Worm (Caenorhabditis elegans) whole organism, L4 larva: ENCODE results near the gene cope-1.

Source experiments
- F10B5.3 ChIP-seq: sonication (generic microtip); optimal IDR thresholded peaks from 2 replicates; lab custom pipeline; 2016; ENCODE audit warnings: mild to moderate bottlenecking, missing genetic modification characterization, missing compliant biosample characterization
- F37D6.2 ChIP-seq: sonication (generic microtip); optimal IDR thresholded peaks from 2 replicates; lab custom pipeline; 2016; ENCODE audit warnings: mild to moderate bottlenecking, missing genetic modification characterization, missing compliant biosample characterization
- F49E8.2 ChIP-seq: sonication (generic microtip); optimal IDR thresholded peaks from 2 replicates; lab custom pipeline; 2016; ENCODE audit warnings: missing compliant biosample characterization, mild to moderate bottlenecking, missing genetic modification characterization, borderline replicate concordance
- T26A8.4 ChIP-seq: fragments of 200-800 bp; sonication (Bioruptor generic); IDR thresholded peaks from 2 replicates; pipeline ENCODE4 v1.3.6; 2022; ENCODE audit warnings: missing genetic modification characterization, missing compliant biosample characterization
- Y105C5A.15 ChIP-seq: fragments of 200-800 bp; sonication (Bioruptor generic); IDR thresholded peaks from 2 replicates; pipeline ENCODE4 v1.3.6; 2022; ENCODE audit warnings: missing genetic modification characterization, missing compliant biosample characterization
- aha-1 ChIP-seq: fragments of 150-350 bp; peaks from one replicate; lab custom pipeline; 2014; ENCODE audit warnings: missing biosample characterization, missing genetic modification characterization
- ceh-20 ChIP-seq: fragments of 200-800 bp; sonication (Bioruptor generic); IDR thresholded peaks from 2 replicates; pipeline ENCODE4 v1.3.6; 2022; ENCODE audit warnings: missing genetic modification reagents, missing genetic modification characterization, missing compliant biosample characterization
- ceh-28 ChIP-seq: fragments of 150-350 bp; optimal IDR thresholded peaks from 2 replicates; lab custom pipeline; 2014; ENCODE audit warnings: missing biosample characterization, missing genetic modification reagents, missing genetic modification characterization
- ceh-32 ChIP-seq: sonication (generic microtip); optimal IDR thresholded peaks from 2 replicates; lab custom pipeline; 2016; ENCODE audit warnings: mild to moderate bottlenecking, missing genetic modification characterization, missing compliant biosample characterization; ENCODE audit not compliant: poor library complexity
- ceh-62 ChIP-seq: sonication (generic microtip); optimal IDR thresholded peaks from 2 replicates; lab custom pipeline; 2017; ENCODE audit warnings: missing biosample characterization, missing genetic modification characterization
- ceh-82 ChIP-seq: sonication (generic microtip); optimal IDR thresholded peaks from 2 replicates; lab custom pipeline; 2017; ENCODE audit warnings: missing biosample characterization, missing genetic modification characterization
- daf-12 ChIP-seq: fragments of 150-350 bp; optimal IDR thresholded peaks from 2 replicates; lab custom pipeline; 2014; ENCODE audit warnings: missing biosample characterization, missing genetic modification reagents, missing genetic modification characterization
- dmd-6 ChIP-seq: fragments of 200-800 bp; sonication (Bioruptor generic); IDR thresholded peaks from 2 replicates; pipeline ENCODE4 v1.3.6; 2022; ENCODE audit warnings: missing genetic modification reagents, missing genetic modification characterization, missing compliant biosample characterization
- dmd-8 ChIP-seq: fragments of 200-800 bp; sonication (Bioruptor generic); IDR thresholded peaks from 2 replicates; pipeline ENCODE4 v1.3.6; 2022; ENCODE audit warnings: missing genetic modification characterization, missing compliant biosample characterization
- dmd-9 ChIP-seq: fragments of 200-800 bp; sonication (Bioruptor generic); IDR thresholded peaks from 2 replicates; pipeline ENCODE4 v1.3.6; 2022; ENCODE audit warnings: missing genetic modification reagents, missing genetic modification characterization, missing compliant biosample characterization
- fos-1 ChIP-seq: fragments of 150-350 bp; optimal IDR thresholded peaks from 2 replicates; lab custom pipeline; 2014; ENCODE audit warnings: missing biosample characterization, missing genetic modification characterization
- gei-8 ChIP-seq: fragments of 200-800 bp; sonication (Bioruptor generic); optimal IDR thresholded peaks from 2 replicates; lab custom pipeline; 2018; ENCODE audit warnings: mild to moderate bottlenecking, missing genetic modification characterization, missing compliant biosample characterization
- hlh-30 ChIP-seq: sonication (generic microtip); optimal IDR thresholded peaks from 2 replicates; lab custom pipeline; 2017; ENCODE audit warnings: antibody characterized with exemption, mild to moderate bottlenecking, missing genetic modification characterization, missing compliant biosample characterization; ENCODE audit not compliant: insufficient read depth
- jun-1 ChIP-seq: fragments of 150-350 bp; optimal IDR thresholded peaks from 2 replicates; lab custom pipeline; 2014; ENCODE audit warnings: missing biosample characterization, missing genetic modification reagents, missing genetic modification characterization
- lin-1 ChIP-seq: fragments of 200-800 bp; sonication (Bioruptor generic); IDR thresholded peaks from 2 replicates; pipeline ENCODE4 v1.3.6; 2022; ENCODE audit warnings: missing genetic modification reagents, missing genetic modification characterization, missing compliant biosample characterization
- lin-38 ChIP-seq: fragments of 200-800 bp; sonication (Bioruptor generic); IDR thresholded peaks from 2 replicates; pipeline ENCODE4 v1.3.6; 2022; ENCODE audit warnings: missing genetic modification reagents, missing genetic modification characterization, missing compliant biosample characterization
- lsy-2 ChIP-seq, 2 experiments: fragments of 150-350 bp in 1 of 2; sonication (generic microtip) in 1 of 2; optimal IDR thresholded peaks; 2 replicates each; lab custom pipeline; 2014 to 2017; ENCODE audit warnings: missing biosample characterization in 2 of 2, missing genetic modification characterization in 2 of 2
- mdt-29 ChIP-seq: fragments of 200-800 bp; sonication (Bioruptor generic); IDR thresholded peaks from 2 replicates; pipeline ENCODE4 v1.3.6; 2022; ENCODE audit warnings: missing genetic modification reagents, missing genetic modification characterization, missing compliant biosample characterization
- mes-2 ChIP-seq: sonication (generic microtip); optimal IDR thresholded peaks from 2 replicates; lab custom pipeline; 2016; ENCODE audit warnings: missing genotype, mild to moderate bottlenecking, missing genetic modification characterization, missing compliant biosample characterization; ENCODE audit not compliant: poor library complexity, severe bottlenecking
- mxl-3 ChIP-seq: fragments of 200-800 bp; sonication (Bioruptor generic); optimal IDR thresholded peaks from 2 replicates; lab custom pipeline; 2018; ENCODE audit warnings: mild to moderate bottlenecking, missing genetic modification characterization, missing compliant biosample characterization
- nhr-10 ChIP-seq: fragments of 150-350 bp; optimal IDR thresholded peaks from 2 replicates; lab custom pipeline; 2014; ENCODE audit warnings: missing biosample characterization, missing genetic modification characterization
- nhr-111 ChIP-seq: fragments of 200-800 bp; sonication (Bioruptor generic); optimal IDR thresholded peaks from 2 replicates; lab custom pipeline; 2018; ENCODE audit warnings: mild to moderate bottlenecking, missing genetic modification characterization, missing compliant biosample characterization
- nhr-76 ChIP-seq: fragments of 150-350 bp; optimal IDR thresholded peaks from 2 replicates; lab custom pipeline; 2014; ENCODE audit warnings: missing biosample characterization, missing genetic modification characterization
- nhr-77 ChIP-seq: fragments of 150-350 bp; optimal IDR thresholded peaks from 2 replicates; lab custom pipeline; 2014; ENCODE audit warnings: missing biosample characterization, missing genetic modification characterization
- php-3 ChIP-seq: fragments of 200-800 bp; sonication (Bioruptor generic); IDR thresholded peaks from 2 replicates; pipeline ENCODE4 v1.3.6; 2022; ENCODE audit warnings: missing genetic modification reagents, missing genetic modification characterization, missing compliant biosample characterization
- rbr-2 ChIP-seq: sonication (generic microtip); optimal IDR thresholded peaks from 2 replicates; lab custom pipeline; 2016; ENCODE audit warnings: missing genotype, missing genetic modification characterization, missing compliant biosample characterization
- saeg-2 ChIP-seq: fragments of 200-800 bp; sonication (Bioruptor generic); IDR thresholded peaks from 2 replicates; pipeline ENCODE4 v1.3.6; 2022; ENCODE audit warnings: missing genetic modification reagents, missing genetic modification characterization, missing compliant biosample characterization
- sdz-12 ChIP-seq: fragments of 200-800 bp; sonication (Bioruptor generic); optimal IDR thresholded peaks from 2 replicates; lab custom pipeline; 2018; ENCODE audit warnings: mild to moderate bottlenecking, missing genetic modification characterization, missing compliant biosample characterization
- snpc-1.2 ChIP-seq: fragments of 200-800 bp; sonication (Bioruptor generic); IDR thresholded peaks from 2 replicates; pipeline ENCODE4 v1.3.6; 2022; ENCODE audit warnings: missing genetic modification reagents, missing genetic modification characterization, missing compliant biosample characterization
- spr-3 ChIP-seq: fragments of 200-800 bp; sonication (Bioruptor generic); optimal IDR thresholded peaks from 2 replicates; lab custom pipeline; 2018; ENCODE audit warnings: mild to moderate bottlenecking, missing genetic modification characterization, missing compliant biosample characterization
- unc-130 ChIP-seq: sonication (generic microtip); optimal IDR thresholded peaks from 2 replicates; lab custom pipeline; 2016; ENCODE audit warnings: missing genetic modification reagents, missing genetic modification characterization, missing compliant biosample characterization
- unc-39 ChIP-seq: sonication (generic microtip); optimal IDR thresholded peaks from 2 replicates; lab custom pipeline; 2017; ENCODE audit warnings: missing biosample characterization, missing genetic modification characterization
- vab-7 ChIP-seq: fragments of 200-800 bp; sonication (Bioruptor generic); IDR thresholded peaks from 2 replicates; pipeline ENCODE4 v1.3.6; 2022; ENCODE audit warnings: missing genetic modification reagents, missing genetic modification characterization, missing compliant biosample characterization
- zip-11 ChIP-seq: fragments of 200-800 bp; sonication (Bioruptor generic); IDR thresholded peaks from 2 replicates; pipeline ENCODE4 v1.3.6; 2022; ENCODE audit warnings: missing genetic modification characterization, missing compliant biosample characterization
- zip-2 ChIP-seq: fragments of 150-350 bp; optimal IDR thresholded peaks from 2 replicates; lab custom pipeline; 2014; ENCODE audit warnings: missing biosample characterization, missing genetic modification characterization
- ztf-11 ChIP-seq: fragments of 150-350 bp; optimal IDR thresholded peaks from 2 replicates; lab custom pipeline; 2014; ENCODE audit warnings: missing biosample characterization, missing genetic modification characterization
- ztf-7 ChIP-seq: fragments of 150-350 bp; optimal IDR thresholded peaks from 2 replicates; lab custom pipeline; 2014; ENCODE audit warnings: missing biosample characterization, missing genetic modification characterization

cope-1 gene

ce11 chrIII:13464493-13465362 lies 38.7 kb downstream of the cope-1 start, which contains the start of gene kel-3 (continued):
- peak; percentile 80 for TF ChIP-seq lin-38 (GFP tag; lab: Robert Waterston, UW)
- no peak for TF ChIP-seq nhr-111 (GFP tag; lab: Kevin White, UChicago)
- TF ChIP-seq nhr-10: peak; percentile 69
- TF ChIP-seq ceh-62 (tag; lab: Kevin White, UChicago): no peak
- TF ChIP-seq fos-1 (tag; lab: Kevin White, UChicago): peak; percentile 41
- no peak for TF ChIP-seq ztf-7
- peak; percentile 88 for TF ChIP-seq gei-8 (GFP tag; lab: Kevin White, UChicago)
- peak; percentile 19 for TF ChIP-seq ceh-20 (GFP tag; lab: Robert Waterston, UW)
- TF ChIP-seq aha-1 (tag; lab: Kevin White, UChicago): peak; percentile 91
- TF ChIP-seq nhr-77 (tag; lab: Kevin White, UChicago): peak; percentile 88
- TF ChIP-seq hlh-30 (tag; lab: Kevin White, UChicago): peak; percentile 76
- TF ChIP-seq snpc-1.2: peak; percentile 72
- TF ChIP-seq spr-3 (GFP tag; lab: Kevin White, UChicago): peak; percentile 74
- TF ChIP-seq vab-7 (GFP tag; lab: Robert Waterston, UW): 0 out of 2 replicates have a peak, but pooled peaks have one; percentile 8
- TF ChIP-seq daf-12 (tag; lab: Kevin White, UChicago): no peak
- no peak for TF ChIP-seq ceh-28
- peak; percentile 76 for TF ChIP-seq F10B5.3 (tag; lab: Kevin White, UChicago)
- peak; percentile 97 for TF ChIP-seq sdz-12
- TF ChIP-seq mes-2 (tag; lab: Kevin White, UChicago): peak; percentile 70
- peak; percentile 58 for TF ChIP-seq zip-2
- TF ChIP-seq zip-11 (GFP tag; lab: Robert Waterston, UW): 0 out of 2 replicates have a peak, but pooled peaks have one; percentile 17
- TF ChIP-seq T26A8.4 (GFP tag; lab: Robert Waterston, UW): peak; percentile 93
- peak; percentile 82 for TF ChIP-seq mdt-29
- TF ChIP-seq nhr-76 (tag; lab: Kevin White, UChicago): no peak
- peak; percentile 81 for TF ChIP-seq lin-1 (GFP tag; lab: Robert Waterston, UW)
- TF ChIP-seq rbr-2: peak; percentile 44
- TF ChIP-seq lsy-2 (tag; optimal IDR thresholded peaks at IDR 0.05; lab: Kevin White, UChicago): peak; percentile 63 to 86
- no peak for TF ChIP-seq ceh-82 (tag; lab: Kevin White, UChicago)
- TF ChIP-seq dmd-8 (GFP tag; lab: Robert Waterston, UW): peak; percentile 78; the same call in 1 of the 2 replicates
- TF ChIP-seq saeg-2 (GFP tag; lab: Robert Waterston, UW): peak; percentile 62; the same call in 1 of the 2 replicates
- no peak for TF ChIP-seq ceh-32 (tag; lab: Kevin White, UChicago)
- peak; percentile 89 for TF ChIP-seq php-3 (GFP tag; lab: Robert Waterston, UW)
- TF ChIP-seq dmd-9: peak; percentile 67
- no peak for TF ChIP-seq ztf-11 (tag; lab: Kevin White, UChicago)
- TF ChIP-seq mxl-3 (GFP tag; lab: Kevin White, UChicago): no peak
- peak; percentile 92 for TF ChIP-seq F49E8.2 (tag; lab: Kevin White, UChicago)
- no peak for TF ChIP-seq jun-1 (tag; lab: Kevin White, UChicago)
- TF ChIP-seq Y105C5A.15: peak; percentile 83
- no peak for TF ChIP-seq F37D6.2
- TF ChIP-seq unc-39: no peak
- peak; percentile 89 for TF ChIP-seq unc-130
- TF ChIP-seq dmd-6 (GFP tag; lab: Robert Waterston, UW): peak; percentile 88
- TF ChIP-seq, all 104 proteins: peak for 74
